Worm (Caenorhabditis elegans) whole organism, late embryonic: Measurements from ENCODE around the gene C07G1.7.

Experiments used
- C08G9.2 ChIP-seq: sonication (generic microtip); optimal IDR thresholded peaks from 2 replicates; lab custom pipeline; 2016; ENCODE audit warnings: mild to moderate bottlenecking, missing genetic modification characterization, moderate library complexity, missing compliant biosample characterization
- C38D4.7 ChIP-seq: fragments of 200-800 bp; sonication (Bioruptor generic); optimal IDR thresholded peaks from 2 replicates; lab custom pipeline; 2018; ENCODE audit warnings: mild to moderate bottlenecking, missing genetic modification characterization, moderate library complexity, missing compliant biosample characterization
- F13H6.1 ChIP-seq: sonication (generic microtip); optimal IDR thresholded peaks from 2 replicates; lab custom pipeline; 2016; ENCODE audit warnings: missing genetic modification characterization, missing compliant biosample characterization
- K02D7.2 ChIP-seq: sonication (generic microtip); optimal IDR thresholded peaks from 2 replicates; lab custom pipeline; 2017; ENCODE audit warnings: mild to moderate bottlenecking, missing genetic modification characterization, missing compliant biosample characterization
- K09A11.1 ChIP-seq: sonication (generic microtip); optimal IDR thresholded peaks from 2 replicates; lab custom pipeline; 2017; ENCODE audit warnings: antibody characterized with exemption, mild to moderate bottlenecking, missing genetic modification characterization, missing compliant biosample characterization; ENCODE audit not compliant: insufficient read depth
- ahr-1 ChIP-seq: sonication (generic microtip); optimal IDR thresholded peaks from 2 replicates; lab custom pipeline; 2016; ENCODE audit warnings: missing genetic modification characterization, missing compliant biosample characterization
- ama-1 ChIP-seq: fragments of 150-350 bp; optimal IDR thresholded peaks from 2 replicates; lab custom pipeline; 2014
- ceh-18 ChIP-seq: sonication (generic microtip); optimal IDR thresholded peaks from 2 replicates; lab custom pipeline; 2016; ENCODE audit warnings: missing genetic modification characterization, missing compliant biosample characterization
- ceh-19 ChIP-seq: fragments of 200-800 bp; sonication (Bioruptor generic); optimal IDR thresholded peaks from 2 replicates; lab custom pipeline; 2018; ENCODE audit warnings: mild to moderate bottlenecking, missing genetic modification characterization, missing compliant biosample characterization
- ceh-2 ChIP-seq: sonication (generic microtip); optimal IDR thresholded peaks from 2 replicates; lab custom pipeline; 2016; ENCODE audit warnings: missing genotype, missing genetic modification characterization, missing compliant biosample characterization
- ceh-22 ChIP-seq: sonication (generic microtip); optimal IDR thresholded peaks from 2 replicates; lab custom pipeline; 2017; ENCODE audit warnings: missing biosample characterization, missing genetic modification characterization
- ceh-30 ChIP-seq: fragments of 150-350 bp; optimal IDR thresholded peaks from 2 replicates; lab custom pipeline; 2014; ENCODE audit warnings: missing biosample characterization, missing genetic modification characterization
- ceh-31 ChIP-seq: sonication (generic microtip); optimal IDR thresholded peaks from 2 replicates; lab custom pipeline; 2016; ENCODE audit warnings: missing genetic modification characterization, missing compliant biosample characterization
- ceh-34 ChIP-seq: sonication (generic microtip); optimal IDR thresholded peaks from 2 replicates; lab custom pipeline; 2016; ENCODE audit warnings: mild to moderate bottlenecking, missing genetic modification characterization, missing compliant biosample characterization
- ceh-48 ChIP-seq: sonication (generic microtip); optimal IDR thresholded peaks from 2 replicates; lab custom pipeline; 2016; ENCODE audit warnings: missing genetic modification characterization, inconsistent platforms, missing compliant biosample characterization
- ceh-9 ChIP-seq: sonication (generic microtip); optimal IDR thresholded peaks from 2 replicates; lab custom pipeline; 2016; ENCODE audit warnings: mild to moderate bottlenecking, missing genetic modification characterization, inconsistent platforms, missing compliant biosample characterization
- dve-1 ChIP-seq: sonication (generic microtip); optimal IDR thresholded peaks from 2 replicates; lab custom pipeline; 2017; ENCODE audit warnings: antibody characterized with exemption, mild to moderate bottlenecking, missing genetic modification characterization, missing compliant biosample characterization
- elt-2 ChIP-seq: sonication (generic microtip); optimal IDR thresholded peaks from 2 replicates; lab custom pipeline; 2016; ENCODE audit warnings: missing genetic modification reagents, missing genetic modification characterization, missing compliant biosample characterization
- elt-4 ChIP-seq: sonication (generic microtip); optimal IDR thresholded peaks from 2 replicates; lab custom pipeline; 2016; ENCODE audit warnings: missing genetic modification characterization, missing compliant biosample characterization
- ets-4 ChIP-seq: sonication (generic microtip); optimal IDR thresholded peaks from 2 replicates; lab custom pipeline; 2016; ENCODE audit warnings: missing genetic modification characterization, missing compliant biosample characterization
- eyg-1 ChIP-seq: sonication (generic microtip); optimal IDR thresholded peaks from 2 replicates; lab custom pipeline; 2016; ENCODE audit warnings: missing genotype, missing genetic modification characterization, missing compliant biosample characterization
- fax-1 ChIP-seq: sonication (generic microtip); optimal IDR thresholded peaks from 2 replicates; lab custom pipeline; 2016; ENCODE audit warnings: missing genotype, missing genetic modification characterization, missing compliant biosample characterization
- fkh-10 ChIP-seq: fragments of 150-350 bp; optimal IDR thresholded peaks from 2 replicates; lab custom pipeline; 2014; ENCODE audit warnings: missing biosample characterization, missing genetic modification reagents, missing genetic modification characterization
- fkh-6 ChIP-seq: sonication (generic microtip); optimal IDR thresholded peaks from 2 replicates; lab custom pipeline; 2016; ENCODE audit warnings: missing genetic modification characterization, missing compliant biosample characterization
- gmeb-2 ChIP-seq: sonication (generic microtip); optimal IDR thresholded peaks from 2 replicates; lab custom pipeline; 2016; ENCODE audit warnings: missing genetic modification characterization, inconsistent platforms, missing compliant biosample characterization
- hlh-13 ChIP-seq: fragments of 200-800 bp; sonication (Bioruptor generic); optimal IDR thresholded peaks from 2 replicates; lab custom pipeline; 2018; ENCODE audit warnings: mild to moderate bottlenecking, missing genetic modification characterization, missing compliant biosample characterization
- hlh-15 ChIP-seq: sonication (generic microtip); optimal IDR thresholded peaks from 2 replicates; lab custom pipeline; 2016; ENCODE audit warnings: missing genetic modification characterization, missing compliant biosample characterization
- hlh-30 ChIP-seq: sonication (generic microtip); optimal IDR thresholded peaks from 2 replicates; lab custom pipeline; 2017; ENCODE audit warnings: antibody characterized with exemption, missing genetic modification characterization, missing compliant biosample characterization; ENCODE audit not compliant: insufficient read depth
- hlh-6 ChIP-seq: sonication (generic microtip); optimal IDR thresholded peaks from 2 replicates; lab custom pipeline; 2016; ENCODE audit warnings: missing genotype, missing genetic modification characterization, missing compliant biosample characterization
- hlh-8 ChIP-seq: sonication (generic microtip); optimal IDR thresholded peaks from 2 replicates; lab custom pipeline; 2016; ENCODE audit warnings: missing genotype, missing genetic modification characterization, missing compliant biosample characterization
- lim-6 ChIP-seq: sonication (generic microtip); optimal IDR thresholded peaks from 2 replicates; lab custom pipeline; 2016; ENCODE audit warnings: missing genetic modification characterization, missing compliant biosample characterization
- madf-2 ChIP-seq: sonication (generic microtip); optimal IDR thresholded peaks from 2 replicates; lab custom pipeline; 2017; ENCODE audit warnings: missing genetic modification characterization, missing compliant biosample characterization
- mec-3 ChIP-seq: sonication (generic microtip); optimal IDR thresholded peaks from 2 replicates; lab custom pipeline; 2016; ENCODE audit warnings: borderline replicate concordance, missing genetic modification characterization, missing compliant biosample characterization
- nfya-1 ChIP-seq: sonication (generic microtip); optimal IDR thresholded peaks from 2 replicates; lab custom pipeline; 2017; ENCODE audit warnings: missing genetic modification characterization, mild to moderate bottlenecking, missing compliant biosample characterization, antibody characterized with exemption, moderate library complexity
- nhr-11 ChIP-seq: fragments of 150-350 bp; optimal IDR thresholded peaks from 2 replicates; lab custom pipeline; 2014; ENCODE audit warnings: missing biosample characterization, missing genetic modification characterization
- nhr-232 ChIP-seq: sonication (generic microtip); optimal IDR thresholded peaks from 2 replicates; lab custom pipeline; 2016; ENCODE audit warnings: missing genetic modification characterization, missing compliant biosample characterization
- pag-3 ChIP-seq: sonication (generic microtip); optimal IDR thresholded peaks from 2 replicates; lab custom pipeline; 2016; ENCODE audit warnings: missing compliant biosample characterization, missing genetic modification characterization, borderline replicate concordance
- pat-9 ChIP-seq: fragments of 200-800 bp; sonication (Bioruptor generic); optimal IDR thresholded peaks from 2 replicates; lab custom pipeline; 2018; ENCODE audit warnings: mild to moderate bottlenecking, missing genetic modification characterization, moderate library complexity, missing compliant biosample characterization
- pax-1 ChIP-seq: fragments of 150-350 bp; optimal IDR thresholded peaks from 2 replicates; lab custom pipeline; 2014; ENCODE audit warnings: missing biosample characterization, missing genetic modification characterization
- pha-4 ChIP-seq: fragments of 150-350 bp; optimal IDR thresholded peaks from 2 replicates; lab custom pipeline; 2018; ENCODE audit warnings: missing biosample characterization, missing genetic modification reagents, missing genetic modification characterization
- pros-1 ChIP-seq: fragments of 150-350 bp; optimal IDR thresholded peaks from 2 replicates; lab custom pipeline; 2014; ENCODE audit warnings: missing biosample characterization, missing genetic modification reagents, missing genetic modification characterization
- ref-2 ChIP-seq: sonication (generic microtip); optimal IDR thresholded peaks from 2 replicates; lab custom pipeline; 2016; ENCODE audit warnings: missing genetic modification characterization, missing compliant biosample characterization
- sdc-2 ChIP-seq: sonication (generic microtip); optimal IDR thresholded peaks from 2 replicates; lab custom pipeline; 2016; ENCODE audit warnings: missing genotype, missing genetic modification characterization, missing compliant biosample characterization
- sox-4 ChIP-seq: sonication (generic microtip); optimal IDR thresholded peaks from 2 replicates; lab custom pipeline; 2017; ENCODE audit warnings: mild to moderate bottlenecking, missing genetic modification characterization, inconsistent platforms, missing compliant biosample characterization
- syd-9 ChIP-seq: sonication (generic microtip); optimal IDR thresholded peaks from 2 replicates; lab custom pipeline; 2016; ENCODE audit warnings: mild to moderate bottlenecking, missing genetic modification characterization, moderate library complexity, missing compliant biosample characterization
- tbx-2 ChIP-seq: sonication (generic microtip); optimal IDR thresholded peaks from 2 replicates; lab custom pipeline; 2016; ENCODE audit warnings: missing genetic modification characterization, missing compliant biosample characterization
- unc-3 ChIP-seq, 2 experiments: fragments of 200-800 bp in 1 of 2; sonication (Bioruptor generic) in 1 of 2; sonication (generic microtip) in 1 of 2; conservative IDR thresholded peaks in 1 of 2; optimal IDR thresholded peaks in 1 of 2; 2 replicates each; pipeline versions ENCODE4 v1.3.6 to Lab custom; 2016 to 2022; ENCODE audit warnings: missing compliant biosample characterization in 2 of 2, missing genetic modification characterization in 2 of 2, missing genetic modification reagents in 1 of 2
- unc-42 ChIP-seq: sonication (generic microtip); optimal IDR thresholded peaks from 2 replicates; lab custom pipeline; 2016; ENCODE audit warnings: missing genotype, missing genetic modification characterization, missing compliant biosample characterization
- unc-86 ChIP-seq: sonication (generic microtip); optimal IDR thresholded peaks from 2 replicates; lab custom pipeline; 2016; ENCODE audit warnings: missing genetic modification characterization, missing compliant biosample characterization
- ztf-16 ChIP-seq: sonication (generic microtip); optimal IDR thresholded peaks from 2 replicates; lab custom pipeline; 2017; ENCODE audit warnings: missing genetic modification characterization, missing compliant biosample characterization

The C07G1.7 gene

DNA sequence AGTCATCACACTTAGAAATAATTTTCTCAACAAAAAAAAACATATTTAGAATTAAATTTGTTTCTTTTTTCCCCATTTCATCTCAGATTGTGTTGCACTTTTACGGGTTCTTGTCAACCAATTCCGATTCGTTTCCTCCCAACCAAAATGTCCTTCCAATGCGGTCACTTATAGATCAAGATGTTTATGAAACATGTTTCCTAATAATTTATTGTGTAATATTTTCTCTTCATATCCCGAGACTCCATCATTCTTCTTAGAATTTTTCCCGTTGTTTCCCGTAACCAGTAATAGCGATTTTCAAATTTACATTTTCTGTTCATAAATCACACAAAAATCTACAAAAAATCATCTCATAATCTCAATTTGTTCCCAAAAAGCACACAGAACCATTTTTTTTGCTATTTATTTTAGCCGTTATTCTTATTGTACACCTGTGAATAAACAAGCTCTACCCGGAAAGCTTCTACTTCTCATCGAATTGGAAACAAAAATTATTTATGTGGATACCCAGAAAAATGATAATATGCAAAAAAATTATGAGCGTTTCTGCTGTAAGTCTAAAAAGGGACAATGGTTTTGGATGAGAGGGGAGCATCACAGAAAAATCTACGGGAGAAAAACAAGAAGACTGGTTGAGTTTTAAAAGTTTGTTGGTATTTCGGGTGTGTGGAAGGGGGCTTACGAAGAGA, 23.1 kb downstream of the C07G1.7 start:
- peak; percentile 57 for TF ChIP-seq ama-1 (lab: Kevin White, UChicago)
- TF ChIP-seq ahr-1 (tag; lab: Kevin White, UChicago) = no peak

DNA sequence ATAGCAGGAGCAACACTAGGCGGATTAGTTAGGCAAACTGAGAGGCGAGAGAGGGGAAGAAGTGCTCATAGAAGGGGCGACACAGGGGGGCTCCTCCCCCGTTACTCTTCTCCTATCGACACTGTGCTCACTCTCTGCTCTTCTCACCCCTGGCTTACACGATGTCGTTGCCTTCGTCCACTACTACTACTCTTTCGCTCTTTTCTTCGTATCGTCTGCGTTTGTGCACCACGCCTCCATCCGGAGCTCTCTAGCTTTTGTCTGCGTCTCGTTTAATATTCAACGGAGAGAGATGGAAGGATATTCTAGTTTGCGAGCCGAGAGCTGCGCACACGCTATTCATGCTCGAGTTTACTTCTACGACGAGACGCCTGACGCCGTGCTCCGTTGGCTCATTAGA, 28.3 kb downstream of the C07G1.7 start:
- TF ChIP-seq elt-4 (tag; lab: Kevin White, UChicago) = peak; percentile 50
- no peak for TF ChIP-seq ceh-22 (tag; lab: Kevin White, UChicago)
- TF ChIP-seq fax-1 (tag; lab: Kevin White, UChicago) = no peak
- TF ChIP-seq ceh-19 (GFP tag; lab: Kevin White, UChicago) = peak; percentile 50
- TF ChIP-seq F13H6.1 (tag; lab: Kevin White, UChicago) = peak; percentile 29
- TF ChIP-seq madf-2 = no peak
- TF ChIP-seq sdc-2 (tag; lab: Kevin White, UChicago) = peak; percentile 35
- peak; percentile 63 for TF ChIP-seq ref-2 (tag; lab: Kevin White, UChicago)
- TF ChIP-seq pag-3 = no peak
- TF ChIP-seq eyg-1 (tag; lab: Kevin White, UChicago) = no peak
- peak; percentile 61 for TF ChIP-seq mec-3 (tag; lab: Kevin White, UChicago)
- no peak for TF ChIP-seq fkh-10 (GFP tag; lab: Kevin White, UChicago)
- TF ChIP-seq dve-1 (tag; lab: Kevin White, UChicago) = no peak
- peak; percentile 85 for TF ChIP-seq ceh-31 (tag; lab: Kevin White, UChicago)
- TF ChIP-seq C38D4.7 = no peak
- TF ChIP-seq lim-6 = peak; percentile 19
- TF ChIP-seq pros-1 = peak; percentile 56
- no peak for TF ChIP-seq ets-4 (tag; lab: Kevin White, UChicago)
- TF ChIP-seq ama-1 (lab: Kevin White, UChicago) = no peak
- peak; percentile 77 for TF ChIP-seq nfya-1 (tag; lab: Kevin White, UChicago)
- TF ChIP-seq fkh-6 (tag; lab: Kevin White, UChicago) = no peak
- peak; percentile 21 for TF ChIP-seq ceh-48 (tag; lab: Kevin White, UChicago)
- no peak for TF ChIP-seq ceh-9 (tag; lab: Kevin White, UChicago)
- TF ChIP-seq pat-9 (tag; lab: Kevin White, UChicago) = no peak
- TF ChIP-seq hlh-15 (tag; lab: Kevin White, UChicago) = no peak
- peak; percentile 12 for TF ChIP-seq ceh-2 (tag; lab: Kevin White, UChicago)
- TF ChIP-seq pha-4 (tag; lab: Kevin White, UChicago) = no peak
- TF ChIP-seq nhr-232 = no peak
- TF ChIP-seq nhr-11 (tag; lab: Kevin White, UChicago) = no peak
- no peak for TF ChIP-seq K02D7.2 (tag; lab: Kevin White, UChicago)
- TF ChIP-seq syd-9 (tag; lab: Kevin White, UChicago) = peak; percentile 21
- peak; percentile 37 for TF ChIP-seq sox-4
- no peak for TF ChIP-seq unc-86 (tag; lab: Kevin White, UChicago)
- TF ChIP-seq hlh-6 (tag; lab: Kevin White, UChicago) = peak; percentile 19
- no peak for TF ChIP-seq hlh-13 (GFP tag; lab: Kevin White, UChicago)
- TF ChIP-seq gmeb-2 (tag; lab: Kevin White, UChicago) = no peak
- TF ChIP-seq hlh-30 (tag; lab: Kevin White, UChicago) = no peak
- no peak for TF ChIP-seq pax-1 (tag; lab: Kevin White, UChicago)
- no peak for TF ChIP-seq ztf-16
- no peak for TF ChIP-seq K09A11.1 (tag; lab: Kevin White, UChicago)
- TF ChIP-seq unc-42 (tag; lab: Kevin White, UChicago) = peak; percentile 70
- no peak for TF ChIP-seq ceh-30 (tag; lab: Kevin White, UChicago)
- TF ChIP-seq hlh-8 (tag; lab: Kevin White, UChicago) = no peak
- TF ChIP-seq tbx-2 (tag; lab: Kevin White, UChicago) = peak; percentile 63
- peak; percentile 69 for TF ChIP-seq ceh-34 (tag; lab: Kevin White, UChicago)
- peak; percentile 13 for TF ChIP-seq C08G9.2 (tag; lab: Kevin White, UChicago)
- no peak for TF ChIP-seq elt-2 (tag; lab: Kevin White, UChicago)
- TF ChIP-seq ceh-18 (tag; lab: Kevin White, UChicago) = peak; percentile 29
- TF ChIP-seq unc-3 (GFP tag; conservative IDR thresholded peaks at IDR 0.05; lab: Robert Waterston, UW) = no peak
- no peak for TF ChIP-seq unc-3 (tag; optimal IDR thresholded peaks at IDR 0.05; lab: Kevin White, UChicago)
